Worm (Caenorhabditis elegans) whole organism, young adult: Measurements from ENCODE around the gene ttr-37.
A peak's percentile ranks its signal among the peaks of the same experiment; 100 is the strongest.

ENCODE experiments used
- B0261.1 ChIP-seq: sonication (generic microtip); optimal IDR thresholded peaks from 2 replicates; lab custom pipeline; 2016; ENCODE audit warnings: mild to moderate bottlenecking, missing genetic modification characterization, moderate library complexity, missing compliant biosample characterization
- D2030.7 ChIP-seq: fragments of 200-800 bp; sonication (Bioruptor generic); IDR thresholded peaks from 2 replicates; pipeline ENCODE4 v1.3.6; 2022; ENCODE audit warnings: missing genetic modification reagents, missing genetic modification characterization, missing compliant biosample characterization
- F37B4.10 ChIP-seq: fragments of 200-800 bp; sonication (Bioruptor generic); IDR thresholded peaks from 2 replicates; pipeline ENCODE4 v1.3.6; 2022; ENCODE audit warnings: missing genetic modification characterization, missing compliant biosample characterization
- F49E8.2 ChIP-seq: sonication (generic microtip); optimal IDR thresholded peaks from 3 replicates; lab custom pipeline; 2017; ENCODE audit warnings: missing genetic modification characterization, mild to moderate bottlenecking, missing compliant biosample characterization, antibody characterized with exemption, moderate library complexity; ENCODE audit not compliant: insufficient read depth
- F57A8.1 ChIP-seq: fragments of 200-800 bp; sonication (Bioruptor generic); optimal IDR thresholded peaks from 2 replicates; lab custom pipeline; 2018; ENCODE audit warnings: mild to moderate bottlenecking, missing genetic modification characterization, moderate library complexity, missing compliant biosample characterization
- Y53G8AR.9 ChIP-seq: fragments of 200-800 bp; sonication (Bioruptor generic); conservative IDR thresholded peaks from 2 replicates; pipeline ENCODE4 v1.3.6; 2022; ENCODE audit warnings: missing genetic modification reagents, missing genetic modification characterization, missing compliant biosample characterization
- Y56A3A.18 ChIP-seq: fragments of 200-800 bp; sonication (Bioruptor generic); IDR thresholded peaks from 2 replicates; pipeline ENCODE4 v1.3.6; 2022; ENCODE audit warnings: missing genetic modification reagents, missing genetic modification characterization, missing compliant biosample characterization
- Y79H2A.3 ChIP-seq: fragments of 200-800 bp; sonication (Bioruptor generic); conservative IDR thresholded peaks from 2 replicates; pipeline ENCODE4 v1.3.6; 2022; ENCODE audit warnings: missing genetic modification reagents, missing genetic modification characterization, missing compliant biosample characterization
- ZK185.1 ChIP-seq: sonication (generic microtip); optimal IDR thresholded peaks from 2 replicates; lab custom pipeline; 2016; ENCODE audit warnings: mild to moderate bottlenecking, missing genetic modification characterization, missing compliant biosample characterization; ENCODE audit not compliant: poor library complexity, severe bottlenecking
- aptf-2 ChIP-seq: fragments of 200-800 bp; sonication (Bioruptor generic); conservative IDR thresholded peaks from 2 replicates; pipeline ENCODE4 v1.3.6; 2022; ENCODE audit warnings: missing genetic modification reagents, missing genetic modification characterization, missing compliant biosample characterization
- aptf-3 ChIP-seq: fragments of 200-800 bp; sonication (Bioruptor generic); IDR thresholded peaks from 2 replicates; pipeline ENCODE4 v1.3.6; 2022; ENCODE audit warnings: missing genetic modification characterization, missing compliant biosample characterization
- atf-7 ChIP-seq: sonication (generic microtip); optimal IDR thresholded peaks from 2 replicates; lab custom pipeline; 2017; ENCODE audit warnings: mild to moderate bottlenecking, missing genetic modification characterization, missing compliant biosample characterization
- ccch-3 ChIP-seq: fragments of 200-800 bp; sonication (Bioruptor generic); optimal IDR thresholded peaks from 2 replicates; lab custom pipeline; 2018; ENCODE audit warnings: mild to moderate bottlenecking, missing genetic modification characterization, missing compliant biosample characterization
- cebp-1 ChIP-seq, 2 experiments: fragments of 200-800 bp in 1 of 2; sonication (Bioruptor generic) in 1 of 2; sonication (generic microtip) in 1 of 2; IDR thresholded peaks in 1 of 2; optimal IDR thresholded peaks in 1 of 2; 2 replicates each; pipeline versions ENCODE4 v1.3.6 to Lab custom; 2017 to 2022; ENCODE audit warnings: missing compliant biosample characterization in 2 of 2, missing genetic modification characterization in 2 of 2, mild to moderate bottlenecking in 1 of 2, missing genetic modification reagents in 1 of 2, moderate library complexity in 1 of 2
- cebp-2 ChIP-seq: fragments of 200-800 bp; sonication (Bioruptor generic); IDR thresholded peaks from 2 replicates; pipeline ENCODE4 v1.3.6; 2022; ENCODE audit warnings: missing genetic modification characterization, missing compliant biosample characterization
- ceh-100 ChIP-seq: fragments of 200-800 bp; sonication (Bioruptor generic); IDR thresholded peaks from 2 replicates; pipeline ENCODE4 v1.3.6; 2022; ENCODE audit warnings: missing genetic modification reagents, missing genetic modification characterization, missing compliant biosample characterization
- ceh-58 ChIP-seq: fragments of 200-800 bp; sonication (Bioruptor generic); IDR thresholded peaks from 2 replicates; pipeline ENCODE4 v1.3.6; 2022; ENCODE audit warnings: missing genetic modification characterization, missing compliant biosample characterization
- ceh-79 ChIP-seq: sonication (generic microtip); optimal IDR thresholded peaks from 2 replicates; lab custom pipeline; 2017; ENCODE audit warnings: mild to moderate bottlenecking, missing genetic modification characterization, missing compliant biosample characterization
- chd-7 ChIP-seq: sonication (generic microtip); optimal IDR thresholded peaks from 2 replicates; lab custom pipeline; 2016; ENCODE audit warnings: mild to moderate bottlenecking, missing genetic modification characterization, moderate library complexity, missing compliant biosample characterization
- dox-1 ChIP-seq: fragments of 200-800 bp; sonication (Bioruptor generic); IDR thresholded peaks from 2 replicates; pipeline ENCODE4 v1.3.6; 2022; ENCODE audit warnings: missing genetic modification reagents, missing genetic modification characterization, missing compliant biosample characterization
- dpl-1 ChIP-seq: fragments of 150-350 bp; optimal IDR thresholded peaks from 2 replicates; lab custom pipeline; 2014; ENCODE audit warnings: missing biosample characterization, missing genetic modification reagents, missing genetic modification characterization
- egl-18 ChIP-seq: fragments of 200-800 bp; sonication (Bioruptor generic); IDR thresholded peaks from 2 replicates; pipeline ENCODE4 v1.3.6; 2022; ENCODE audit warnings: missing genetic modification reagents, missing genetic modification characterization, missing compliant biosample characterization
- egl-44 ChIP-seq: fragments of 200-800 bp; sonication (Bioruptor generic); IDR thresholded peaks from 2 replicates; pipeline ENCODE4 v1.3.6; 2022; ENCODE audit warnings: missing genetic modification reagents, missing genetic modification characterization, missing compliant biosample characterization
- fkh-3 ChIP-seq: sonication (generic microtip); optimal IDR thresholded peaks from 2 replicates; lab custom pipeline; 2016; ENCODE audit warnings: mild to moderate bottlenecking, missing genetic modification characterization, missing compliant biosample characterization
- him-1 ChIP-seq: sonication (generic microtip); optimal IDR thresholded peaks from 2 replicates; lab custom pipeline; 2016; ENCODE audit warnings: missing genotype, missing genetic modification reagents, missing genetic modification characterization, missing compliant biosample characterization
- hlh-26 ChIP-seq: fragments of 200-800 bp; sonication (Bioruptor generic); conservative IDR thresholded peaks from 2 replicates; pipeline ENCODE4 v1.3.6; 2022; ENCODE audit warnings: missing genetic modification reagents, missing genetic modification characterization, missing compliant biosample characterization
- hmg-20 ChIP-seq: fragments of 200-800 bp; sonication (Bioruptor generic); IDR thresholded peaks from 2 replicates; pipeline ENCODE4 v1.3.6; 2022; ENCODE audit warnings: missing genetic modification reagents, missing genetic modification characterization, missing compliant biosample characterization
- hrde-1 ChIP-seq: sonication (generic microtip); optimal IDR thresholded peaks from 2 replicates; lab custom pipeline; 2016; ENCODE audit warnings: missing genetic modification characterization, mild to moderate bottlenecking, missing compliant biosample characterization, moderate library complexity, missing genotype, missing genetic modification reagents, borderline replicate concordance
- lsl-1 ChIP-seq: fragments of 200-800 bp; sonication (Bioruptor generic); optimal IDR thresholded peaks from 2 replicates; lab custom pipeline; 2018; ENCODE audit warnings: mild to moderate bottlenecking, missing genetic modification characterization, moderate library complexity, missing compliant biosample characterization
- lsy-27 ChIP-seq: sonication (generic microtip); optimal IDR thresholded peaks from 2 replicates; lab custom pipeline; 2017; ENCODE audit warnings: missing genetic modification characterization, mild to moderate bottlenecking, missing compliant biosample characterization, antibody characterized with exemption, missing genotype, borderline replicate concordance; ENCODE audit not compliant: insufficient read depth
- madf-10 ChIP-seq: sonication (generic microtip); optimal IDR thresholded peaks from 2 replicates; lab custom pipeline; 2016; ENCODE audit warnings: mild to moderate bottlenecking, missing genetic modification characterization, missing compliant biosample characterization
- madf-3 ChIP-seq: fragments of 200-800 bp; sonication (Bioruptor generic); IDR thresholded peaks from 2 replicates; pipeline ENCODE4 v1.3.6; 2022; ENCODE audit warnings: missing genetic modification reagents, missing genetic modification characterization, missing compliant biosample characterization
- mel-28 ChIP-seq: sonication (generic microtip); optimal IDR thresholded peaks from 2 replicates; lab custom pipeline; 2016; ENCODE audit warnings: borderline replicate concordance, mild to moderate bottlenecking, missing genetic modification characterization, missing compliant biosample characterization
- mes-4 ChIP-seq: sonication (generic microtip); optimal IDR thresholded peaks from 2 replicates; lab custom pipeline; 2016; ENCODE audit warnings: missing genotype, missing genetic modification characterization, missing compliant biosample characterization
- mxl-1 ChIP-seq: sonication (generic microtip); optimal IDR thresholded peaks from 2 replicates; lab custom pipeline; 2016; ENCODE audit warnings: missing genetic modification characterization, missing compliant biosample characterization
- nfyb-1 ChIP-seq: fragments of 200-800 bp; sonication (Bioruptor generic); IDR thresholded peaks from 2 replicates; pipeline ENCODE4 v1.3.6; 2022; ENCODE audit warnings: missing genetic modification reagents, missing genetic modification characterization, missing compliant biosample characterization
- pha-4 ChIP-seq: fragments of 150-350 bp; sonication (generic microtip); optimal IDR thresholded peaks from 2 replicates; lab custom pipeline; 2014; ENCODE audit warnings: missing biosample characterization, missing genetic modification reagents, missing genetic modification characterization
- sdz-38 ChIP-seq: sonication (generic microtip); optimal IDR thresholded peaks from 2 replicates; lab custom pipeline; 2016; ENCODE audit warnings: missing genotype, missing genetic modification characterization, missing compliant biosample characterization
- sea-2 ChIP-seq: fragments of 200-800 bp; sonication (Bioruptor generic); IDR thresholded peaks from 2 replicates; pipeline ENCODE4 v1.3.6; 2022; ENCODE audit warnings: missing genetic modification characterization, missing compliant biosample characterization
- snpc-1.1 ChIP-seq: sonication (generic microtip); optimal IDR thresholded peaks from 2 replicates; lab custom pipeline; 2017; ENCODE audit warnings: missing genetic modification characterization, mild to moderate bottlenecking, missing compliant biosample characterization, antibody characterized with exemption, moderate library complexity, missing genotype, missing genetic modification reagents; ENCODE audit not compliant: insufficient read depth
- tbp1 ChIP-seq: fragments of 200-800 bp; sonication (Bioruptor generic); optimal IDR thresholded peaks from 2 replicates; lab custom pipeline; 2018; ENCODE audit warnings: mild to moderate bottlenecking, missing genetic modification characterization, missing compliant biosample characterization
- tbx-9 ChIP-seq: sonication (generic microtip); optimal IDR thresholded peaks from 2 replicates; lab custom pipeline; 2016; ENCODE audit warnings: borderline replicate concordance, missing genetic modification characterization, inconsistent platforms, missing compliant biosample characterization
- tlf-1 ChIP-seq: fragments of 200-800 bp; sonication (Bioruptor generic); optimal IDR thresholded peaks from 2 replicates; lab custom pipeline; 2018; ENCODE audit warnings: mild to moderate bottlenecking, missing genetic modification characterization, missing compliant biosample characterization
- xnd-1 ChIP-seq: sonication (generic microtip); optimal IDR thresholded peaks from 2 replicates; lab custom pipeline; 2016; ENCODE audit warnings: missing genotype, missing genetic modification reagents, missing genetic modification characterization, missing compliant biosample characterization
- zfh-2 ChIP-seq: fragments of 200-800 bp; sonication (Bioruptor generic); conservative IDR thresholded peaks from 2 replicates; pipeline ENCODE4 v1.3.6; 2022; ENCODE audit warnings: missing genetic modification reagents, missing genetic modification characterization, missing compliant biosample characterization
- ztf-18 ChIP-seq: sonication (generic microtip); optimal IDR thresholded peaks from 2 replicates; lab custom pipeline; 2016; ENCODE audit warnings: missing genotype, mild to moderate bottlenecking, missing genetic modification characterization, missing compliant biosample characterization
- ztf-26 ChIP-seq: sonication (generic microtip); optimal IDR thresholded peaks from 2 replicates; lab custom pipeline; 2017; ENCODE audit warnings: missing genetic modification characterization, missing compliant biosample characterization
- ztf-28 ChIP-seq: fragments of 200-800 bp; sonication (Bioruptor generic); IDR thresholded peaks from 2 replicates; pipeline ENCODE4 v1.3.6; 2022; ENCODE audit warnings: missing genetic modification reagents, missing genetic modification characterization, missing compliant biosample characterization

ttr-37 gene

ce11 chrX:1322997-1323396 is 14.0 kb downstream of the ttr-37 start (continued):
- TF ChIP-seq fkh-3 (tag; lab: Kevin White, UChicago) = no peak
- no peak for TF ChIP-seq him-1 (tag; lab: Kevin White, UChicago)
- TF ChIP-seq tbp1 (GFP tag; lab: Kevin White, UChicago) = peak; percentile 62
- no peak for TF ChIP-seq chd-7 (tag; lab: Kevin White, UChicago)
- TF ChIP-seq madf-10 (tag; lab: Kevin White, UChicago) = peak; percentile 22
- TF ChIP-seq ceh-58 (GFP tag; lab: Robert Waterston, UW) = no peak
- TF ChIP-seq cebp-2 (GFP tag; lab: Robert Waterston, UW) = no peak
- TF ChIP-seq sea-2 (GFP tag; lab: Robert Waterston, UW) = no peak
- no peak for TF ChIP-seq Y79H2A.3 (GFP tag; lab: Robert Waterston, UW)
- TF ChIP-seq xnd-1 (tag; lab: Kevin White, UChicago) = no peak
- no peak for TF ChIP-seq sdz-38 (tag; lab: Kevin White, UChicago)
- no peak for TF ChIP-seq mes-4 (tag; lab: Kevin White, UChicago)
- TF ChIP-seq hrde-1 (tag; lab: Kevin White, UChicago) = no peak
- TF ChIP-seq F37B4.10 (GFP tag; lab: Robert Waterston, UW) = no peak
- no peak for TF ChIP-seq D2030.7 (GFP tag; lab: Robert Waterston, UW)
- no peak for TF ChIP-seq hlh-26 (GFP tag; lab: Robert Waterston, UW)
- peak; percentile 87 for TF ChIP-seq dox-1 (GFP tag; lab: Robert Waterston, UW)
- TF ChIP-seq lsy-27 (tag; lab: Kevin White, UChicago) = no peak
- no peak for TF ChIP-seq ccch-3 (GFP tag; lab: Kevin White, UChicago)
- TF ChIP-seq ZK185.1 (tag; lab: Kevin White, UChicago) = no peak
- peak; percentile 19 for TF ChIP-seq atf-7 (tag; lab: Kevin White, UChicago)
- TF ChIP-seq snpc-1.1 (tag; lab: Kevin White, UChicago) = no peak
- TF ChIP-seq mel-28 (tag; lab: Kevin White, UChicago) = no peak
- TF ChIP-seq madf-3 (GFP tag; lab: Robert Waterston, UW) = 0 out of 2 replicates have a peak, but pooled peaks have one; percentile 25
- 0 out of 2 replicates have a peak, but pooled peaks have one; percentile 16 for TF ChIP-seq cebp-1 (GFP tag; IDR thresholded peaks at IDR 0.05; lab: Robert Waterston, UW)
- TF ChIP-seq cebp-1 (tag; optimal IDR thresholded peaks at IDR 0.05; lab: Kevin White, UChicago) = peak; percentile 76
- TF ChIP-seq tlf-1 = peak; percentile 61
- TF ChIP-seq tbx-9 (tag; lab: Kevin White, UChicago) = no peak
- no peak for TF ChIP-seq aptf-2 (GFP tag; lab: Robert Waterston, UW)
- no peak for TF ChIP-seq hmg-20
- TF ChIP-seq ztf-26 (tag; lab: Kevin White, UChicago) = peak; percentile 88
- TF ChIP-seq nfyb-1 (GFP tag; lab: Robert Waterston, UW) = 0 out of 2 replicates have a peak, but pooled peaks have one; percentile 54
- no peak for TF ChIP-seq pha-4 (tag; lab: Kevin White, UChicago)
- no peak for TF ChIP-seq mxl-1 (tag; lab: Kevin White, UChicago)
- no peak for TF ChIP-seq zfh-2 (GFP tag; lab: Robert Waterston, UW)
- TF ChIP-seq egl-44 (GFP tag; lab: Robert Waterston, UW) = 0 out of 2 replicates have a peak, but pooled peaks have one; percentile 10
- no peak for TF ChIP-seq F57A8.1
- no peak for TF ChIP-seq ztf-28
- TF ChIP-seq Y56A3A.18 (GFP tag; lab: Robert Waterston, UW) = no peak
- TF ChIP-seq aptf-3 (GFP tag; lab: Robert Waterston, UW) = 0 out of 2 replicates have a peak, but pooled peaks have one; percentile 39
- TF ChIP-seq ceh-100 (GFP tag; lab: Robert Waterston, UW) = no peak
- no peak for TF ChIP-seq dpl-1 (GFP tag; lab: Kevin White, UChicago)
- no peak for TF ChIP-seq egl-18 (GFP tag; lab: Robert Waterston, UW)
- no peak for TF ChIP-seq F49E8.2 (tag; lab: Kevin White, UChicago)
- no peak for TF ChIP-seq ztf-18 (tag; lab: Kevin White, UChicago)
- TF ChIP-seq B0261.1 (tag; lab: Kevin White, UChicago) = peak; percentile 12
- TF ChIP-seq ceh-79 (tag; lab: Kevin White, UChicago) = no peak
- TF ChIP-seq lsl-1 = no peak
- no peak for TF ChIP-seq Y53G8AR.9
